Worm (Caenorhabditis elegans) whole organism, late embryonic: ENCODE results near the gene B0546.4.
A peak's percentile ranks its signal among the peaks of the same experiment; 100 is the strongest.

Source experiments
- C08G9.2 ChIP-seq: sonication (generic microtip); optimal IDR thresholded peaks from 2 replicates; lab custom pipeline; 2016; ENCODE audit warnings: mild to moderate bottlenecking, missing genetic modification characterization, moderate library complexity, missing compliant biosample characterization
- C38D4.7 ChIP-seq: fragments of 200-800 bp; sonication (Bioruptor generic); optimal IDR thresholded peaks from 2 replicates; lab custom pipeline; 2018; ENCODE audit warnings: mild to moderate bottlenecking, missing genetic modification characterization, moderate library complexity, missing compliant biosample characterization
- Y22D7AL.16 ChIP-seq: sonication (generic microtip); optimal IDR thresholded peaks from 2 replicates; lab custom pipeline; 2016; ENCODE audit warnings: missing genetic modification characterization, missing compliant biosample characterization
- ama-1 ChIP-seq: fragments of 150-350 bp; optimal IDR thresholded peaks from 2 replicates; lab custom pipeline; 2014
- ceh-19 ChIP-seq: fragments of 200-800 bp; sonication (Bioruptor generic); optimal IDR thresholded peaks from 2 replicates; lab custom pipeline; 2018; ENCODE audit warnings: mild to moderate bottlenecking, missing genetic modification characterization, missing compliant biosample characterization
- ceh-2 ChIP-seq: sonication (generic microtip); optimal IDR thresholded peaks from 2 replicates; lab custom pipeline; 2016; ENCODE audit warnings: missing genotype, missing genetic modification characterization, missing compliant biosample characterization
- ceh-30 ChIP-seq: fragments of 150-350 bp; optimal IDR thresholded peaks from 2 replicates; lab custom pipeline; 2014; ENCODE audit warnings: missing biosample characterization, missing genetic modification characterization
- ceh-31 ChIP-seq: sonication (generic microtip); optimal IDR thresholded peaks from 2 replicates; lab custom pipeline; 2016; ENCODE audit warnings: missing genetic modification characterization, missing compliant biosample characterization
- ceh-34 ChIP-seq: sonication (generic microtip); optimal IDR thresholded peaks from 2 replicates; lab custom pipeline; 2016; ENCODE audit warnings: mild to moderate bottlenecking, missing genetic modification characterization, missing compliant biosample characterization
- ceh-45 ChIP-seq: fragments of 200-800 bp; sonication (Bioruptor generic); IDR thresholded peaks from 2 replicates; pipeline ENCODE4 v1.3.6; 2022; ENCODE audit warnings: missing genetic modification reagents, missing genetic modification characterization, missing compliant biosample characterization
- ceh-48 ChIP-seq: sonication (generic microtip); optimal IDR thresholded peaks from 2 replicates; lab custom pipeline; 2016; ENCODE audit warnings: missing genetic modification characterization, inconsistent platforms, missing compliant biosample characterization
- ceh-6 ChIP-seq: fragments of 200-800 bp; sonication (Bioruptor generic); optimal IDR thresholded peaks from 2 replicates; lab custom pipeline; 2018; ENCODE audit warnings: mild to moderate bottlenecking, missing genetic modification characterization, missing compliant biosample characterization
- che-1 ChIP-seq: sonication (generic microtip); optimal IDR thresholded peaks from 2 replicates; lab custom pipeline; 2016; ENCODE audit warnings: mild to moderate bottlenecking, missing genetic modification characterization, missing compliant biosample characterization
- dmd-4 ChIP-seq: sonication (generic microtip); optimal IDR thresholded peaks from 2 replicates; lab custom pipeline; 2016; ENCODE audit warnings: borderline replicate concordance, missing genetic modification characterization, missing compliant biosample characterization
- elt-2 ChIP-seq: sonication (generic microtip); optimal IDR thresholded peaks from 2 replicates; lab custom pipeline; 2016; ENCODE audit warnings: missing genetic modification reagents, missing genetic modification characterization, missing compliant biosample characterization
- ets-4 ChIP-seq: sonication (generic microtip); optimal IDR thresholded peaks from 2 replicates; lab custom pipeline; 2016; ENCODE audit warnings: missing genetic modification characterization, missing compliant biosample characterization
- eyg-1 ChIP-seq: sonication (generic microtip); optimal IDR thresholded peaks from 2 replicates; lab custom pipeline; 2016; ENCODE audit warnings: missing genotype, missing genetic modification characterization, missing compliant biosample characterization
- fkh-10 ChIP-seq: fragments of 150-350 bp; optimal IDR thresholded peaks from 2 replicates; lab custom pipeline; 2014; ENCODE audit warnings: missing biosample characterization, missing genetic modification reagents, missing genetic modification characterization
- fkh-6 ChIP-seq: sonication (generic microtip); optimal IDR thresholded peaks from 2 replicates; lab custom pipeline; 2016; ENCODE audit warnings: missing genetic modification characterization, missing compliant biosample characterization
- gmeb-2 ChIP-seq: sonication (generic microtip); optimal IDR thresholded peaks from 2 replicates; lab custom pipeline; 2016; ENCODE audit warnings: missing genetic modification characterization, inconsistent platforms, missing compliant biosample characterization
- hlh-15 ChIP-seq: sonication (generic microtip); optimal IDR thresholded peaks from 2 replicates; lab custom pipeline; 2016; ENCODE audit warnings: missing genetic modification characterization, missing compliant biosample characterization
- hlh-6 ChIP-seq: sonication (generic microtip); optimal IDR thresholded peaks from 2 replicates; lab custom pipeline; 2016; ENCODE audit warnings: missing genotype, missing genetic modification characterization, missing compliant biosample characterization
- nfya-1 ChIP-seq: sonication (generic microtip); optimal IDR thresholded peaks from 2 replicates; lab custom pipeline; 2017; ENCODE audit warnings: missing genetic modification characterization, mild to moderate bottlenecking, missing compliant biosample characterization, antibody characterized with exemption, moderate library complexity
- npax-4 ChIP-seq: sonication (generic microtip); optimal IDR thresholded peaks from 2 replicates; lab custom pipeline; 2016; ENCODE audit warnings: missing genetic modification characterization, missing compliant biosample characterization
- odd-2 ChIP-seq: sonication (generic microtip); optimal IDR thresholded peaks from 2 replicates; lab custom pipeline; 2017; ENCODE audit warnings: antibody characterized with exemption, mild to moderate bottlenecking, missing genetic modification characterization, missing compliant biosample characterization
- pha-2 ChIP-seq: sonication (generic microtip); optimal IDR thresholded peaks from 2 replicates; lab custom pipeline; 2017; ENCODE audit warnings: mild to moderate bottlenecking, missing genetic modification characterization, missing compliant biosample characterization
- pha-4 ChIP-seq: fragments of 150-350 bp; optimal IDR thresholded peaks from 2 replicates; lab custom pipeline; 2018; ENCODE audit warnings: missing biosample characterization, missing genetic modification reagents, missing genetic modification characterization
- pqm-1 ChIP-seq: sonication (generic microtip); optimal IDR thresholded peaks from 2 replicates; lab custom pipeline; 2016; ENCODE audit warnings: missing genetic modification characterization, missing compliant biosample characterization
- pros-1 ChIP-seq: fragments of 150-350 bp; optimal IDR thresholded peaks from 2 replicates; lab custom pipeline; 2014; ENCODE audit warnings: missing biosample characterization, missing genetic modification reagents, missing genetic modification characterization
- sox-2 ChIP-seq: fragments of 200-800 bp; sonication (Bioruptor generic); IDR thresholded peaks from 2 replicates; pipeline ENCODE4 v1.3.6; 2022; ENCODE audit warnings: missing genetic modification reagents, missing genetic modification characterization, missing compliant biosample characterization
- sox-4 ChIP-seq: sonication (generic microtip); optimal IDR thresholded peaks from 2 replicates; lab custom pipeline; 2017; ENCODE audit warnings: mild to moderate bottlenecking, missing genetic modification characterization, inconsistent platforms, missing compliant biosample characterization
- syd-9 ChIP-seq: sonication (generic microtip); optimal IDR thresholded peaks from 2 replicates; lab custom pipeline; 2016; ENCODE audit warnings: mild to moderate bottlenecking, missing genetic modification characterization, moderate library complexity, missing compliant biosample characterization
- tbx-2 ChIP-seq: sonication (generic microtip); optimal IDR thresholded peaks from 2 replicates; lab custom pipeline; 2016; ENCODE audit warnings: missing genetic modification characterization, missing compliant biosample characterization
- tbx-7 ChIP-seq: sonication (generic microtip); optimal IDR thresholded peaks from 2 replicates; lab custom pipeline; 2016; ENCODE audit warnings: missing genotype, missing genetic modification characterization, missing compliant biosample characterization
- unc-42 ChIP-seq: sonication (generic microtip); optimal IDR thresholded peaks from 2 replicates; lab custom pipeline; 2016; ENCODE audit warnings: missing genotype, missing genetic modification characterization, missing compliant biosample characterization
- unc-55 ChIP-seq: sonication (generic microtip); optimal IDR thresholded peaks from 2 replicates; lab custom pipeline; 2017; ENCODE audit warnings: missing biosample characterization, missing genetic modification reagents, missing genetic modification characterization
- zip-5 ChIP-seq: sonication (generic microtip); optimal IDR thresholded peaks from 2 replicates; lab custom pipeline; 2016; ENCODE audit warnings: missing genetic modification characterization, missing compliant biosample characterization
- ztf-16 ChIP-seq: sonication (generic microtip); optimal IDR thresholded peaks from 2 replicates; lab custom pipeline; 2017; ENCODE audit warnings: missing genetic modification characterization, missing compliant biosample characterization

Gene B0546.4

DNA sequence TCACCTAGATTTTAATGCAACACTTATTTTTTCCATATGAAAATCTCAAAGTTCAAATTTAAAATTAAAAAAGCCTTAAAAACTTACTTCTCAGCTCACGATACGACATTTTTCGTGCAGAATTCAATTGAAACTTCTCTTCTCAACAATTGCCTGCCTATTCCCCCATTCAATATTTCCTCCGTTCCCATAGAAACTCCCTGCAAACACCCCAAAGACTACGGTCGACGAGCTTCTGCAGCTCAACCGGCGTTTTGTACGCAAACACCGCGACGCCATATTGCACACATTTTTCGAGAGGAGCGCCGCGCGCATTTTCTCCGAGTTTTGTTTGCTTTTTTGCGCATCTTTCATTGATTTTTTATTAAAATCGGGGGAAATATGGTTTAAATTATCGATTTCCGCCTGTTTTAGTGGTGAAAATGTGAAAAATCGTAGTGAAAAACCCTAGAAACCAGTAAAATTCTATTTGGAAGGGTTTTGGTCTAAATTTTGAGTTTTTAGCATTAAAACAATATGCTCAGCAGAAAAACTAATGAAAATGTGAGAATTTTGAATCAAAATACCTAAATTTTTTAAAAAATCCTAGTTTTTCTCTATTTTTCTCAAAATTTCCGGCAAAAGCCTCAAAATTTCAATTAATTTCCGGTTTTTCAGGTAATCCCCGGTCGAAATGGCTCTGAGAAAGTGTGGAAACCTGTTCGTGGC, 15.2 kb upstream of the B0546.4 start, which contains the start of the genes dyf-3 and pdhb-1:
Gene dyf-3 (minus strand): TSS at position 217 of the 708 bp plus-strand sequence.
Gene pdhb-1 (plus strand): TSS at position 658 of the 708 bp plus-strand sequence.
- peak; percentile 1 for TF ChIP-seq tbx-2
- no peak for TF ChIP-seq sox-2 (GFP tag; lab: Robert Waterston, UW)
- peak; percentile 2 for TF ChIP-seq ceh-34 (tag; lab: Kevin White, UChicago)
- no peak for TF ChIP-seq unc-55 (GFP tag; lab: Kevin White, UChicago)
- TF ChIP-seq fkh-6 (tag; lab: Kevin White, UChicago) = no peak
- TF ChIP-seq ceh-30 (tag; lab: Kevin White, UChicago) = no peak
- TF ChIP-seq pros-1 (tag; lab: Kevin White, UChicago) = no peak
- TF ChIP-seq unc-42 (tag; lab: Kevin White, UChicago) = peak; percentile 5
- TF ChIP-seq pqm-1 = no peak
- peak; percentile 18 for TF ChIP-seq ceh-48
- no peak for TF ChIP-seq elt-2 (tag; lab: Kevin White, UChicago)
- peak; percentile 6 for TF ChIP-seq gmeb-2 (tag; lab: Kevin White, UChicago)
- no peak for TF ChIP-seq hlh-6
- peak; percentile 11 for TF ChIP-seq Y22D7AL.16 (tag; lab: Kevin White, UChicago)
- TF ChIP-seq ztf-16 (tag; lab: Kevin White, UChicago) = peak; percentile 25
- no peak for TF ChIP-seq ceh-45 (GFP tag; lab: Robert Waterston, UW)
- TF ChIP-seq che-1 (tag; lab: Kevin White, UChicago) = no peak
- TF ChIP-seq fkh-10 (GFP tag; lab: Kevin White, UChicago) = no peak
- no peak for TF ChIP-seq pha-4 (tag; lab: Kevin White, UChicago)
- TF ChIP-seq ceh-31 (tag; lab: Kevin White, UChicago) = peak; percentile 11
- TF ChIP-seq nfya-1 (tag; lab: Kevin White, UChicago) = peak; percentile 46
- peak; percentile 5 for TF ChIP-seq ceh-19
- no peak for TF ChIP-seq hlh-15
- TF ChIP-seq syd-9 (tag; lab: Kevin White, UChicago) = no peak

ce11 chrIV:3398078-3398477, 14.1 kb upstream of the B0546.4 start:
- TF ChIP-seq tbx-7 (tag; lab: Kevin White, UChicago) = no peak
- TF ChIP-seq ama-1 (lab: Kevin White, UChicago) = no peak
- TF ChIP-seq ceh-45 (GFP tag; lab: Robert Waterston, UW) = no peak
- TF ChIP-seq eyg-1 (tag; lab: Kevin White, UChicago) = no peak
- no peak for TF ChIP-seq ceh-6
- TF ChIP-seq gmeb-2 (tag; lab: Kevin White, UChicago) = no peak
- no peak for TF ChIP-seq sox-4
- TF ChIP-seq ets-4 (tag; lab: Kevin White, UChicago) = no peak
- TF ChIP-seq zip-5 = no peak
- no peak for TF ChIP-seq odd-2 (tag; lab: Kevin White, UChicago)
- TF ChIP-seq C08G9.2 (tag; lab: Kevin White, UChicago) = no peak
- TF ChIP-seq Y22D7AL.16 (tag; lab: Kevin White, UChicago) = no peak
- TF ChIP-seq pha-2 (tag; lab: Kevin White, UChicago) = no peak
- TF ChIP-seq C38D4.7 (GFP tag; lab: Kevin White, UChicago) = no peak

DNA sequence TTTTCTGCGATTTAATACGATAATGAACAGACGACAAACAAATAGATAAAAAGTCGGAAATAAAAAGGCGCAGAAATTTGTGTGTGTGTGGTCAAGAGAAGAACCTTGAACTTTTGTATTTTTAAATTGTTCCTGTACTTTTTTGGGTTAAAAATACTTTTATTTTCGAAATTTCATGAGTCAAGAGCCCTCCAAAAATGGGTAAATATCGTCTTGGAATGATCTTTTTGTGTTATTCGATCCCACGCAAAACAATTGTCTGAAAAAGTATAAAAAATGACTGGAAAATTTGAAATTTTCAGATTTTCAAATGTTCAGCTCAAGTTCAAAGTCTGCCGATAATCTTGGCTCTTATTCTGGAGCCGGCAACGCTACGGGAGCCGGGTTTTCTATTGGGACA, 11.6 kb upstream of the B0546.4 start, which contains the start of gene C04C3.14:
Gene C04C3.14 (plus strand): TSS at position 301 of the 400 bp plus-strand sequence.
- TF ChIP-seq dmd-4 (tag; lab: Kevin White, UChicago) (no peak), ceh-2 (tag; lab: Kevin White, UChicago) (no peak), npax-4 (tag; lab: Kevin White, UChicago) (no peak)
